Worm (Caenorhabditis elegans): Measurements from ENCODE around the gene Y39A1A.16.

The Y39A1A.16 gene

ce11 chrIII:10721056-10721455 is 42.0 kb downstream of the Y39A1A.16 start:
- no peak for TF ChIP-seq pax-1 (tag; optimal IDR thresholded peaks at IDR 0.05)
- TF ChIP-seq sox-2 (GFP tag; IDR thresholded peaks at IDR 0.05), result no peak
- no peak for TF ChIP-seq ceh-45 (GFP tag; IDR thresholded peaks at IDR 0.05)
- TF ChIP-seq ceh-14 (tag; optimal IDR thresholded peaks at IDR 0.05), result no peak
- TF ChIP-seq ceh-31 (tag; optimal IDR thresholded peaks at IDR 0.05), result no peak
- no peak for TF ChIP-seq nhr-232 (tag; optimal IDR thresholded peaks at IDR 0.05)
- TF ChIP-seq ceh-19 (GFP tag; optimal IDR thresholded peaks at IDR 0.05), result no peak
- no peak for TF ChIP-seq tbx-7 (tag; optimal IDR thresholded peaks at IDR 0.05)
- TF ChIP-seq tbx-2 (tag; optimal IDR thresholded peaks at IDR 0.05), result no peak

- TF ChIP-seq pax-1 (tag; optimal IDR thresholded peaks at IDR 0.05), result no peak
- no peak for TF ChIP-seq ceh-30 (tag; optimal IDR thresholded peaks at IDR 0.05)
- TF ChIP-seq madf-2 (tag; optimal IDR thresholded peaks at IDR 0.05), result no peak
- TF ChIP-seq sox-4 (tag; optimal IDR thresholded peaks at IDR 0.05), result no peak
- no peak for TF ChIP-seq nhr-11 (tag; optimal IDR thresholded peaks at IDR 0.05)
- TF ChIP-seq K02D7.2 (tag; optimal IDR thresholded peaks at IDR 0.05), result no peak
- no peak for TF ChIP-seq unc-86 (tag; optimal IDR thresholded peaks at IDR 0.05)
- no peak for TF ChIP-seq ztf-16 (tag; optimal IDR thresholded peaks at IDR 0.05)
- no peak for TF ChIP-seq tbx-2 (tag; optimal IDR thresholded peaks at IDR 0.05)
Observed at ce11 chrIII:10730510-10730909, 51.4 kb downstream of the Y39A1A.16 start, which contains the start of gene tat-3. Gene tat-3, minus strand, starts transcription at chrIII:10730705.
